Worm (Caenorhabditis elegans) whole organism, L1 larva: ENCODE results near the gene F07C6.2.

Experiments
- blmp-1 ChIP-seq: fragments of 150-350 bp; optimal IDR thresholded peaks from 2 replicates; lab custom pipeline; 2014; ENCODE audit warnings: missing biosample characterization, missing genetic modification characterization
- egl-27 ChIP-seq, 2 experiments: fragments of 150-350 bp in 1 of 2; sonication (generic microtip); optimal IDR thresholded peaks; 3 replicates each; lab custom pipeline; 2017 to 2018; ENCODE audit warnings: missing biosample characterization in 2 of 2, missing genetic modification characterization in 2 of 2, missing genetic modification reagents in 2 of 2
- ets-5 ChIP-seq: fragments of 200-800 bp; sonication (Bioruptor generic); IDR thresholded peaks from 2 replicates; pipeline ENCODE4 v1.3.6; 2022; ENCODE audit warnings: missing genetic modification characterization, missing compliant biosample characterization
- fkh-8 ChIP-seq: sonication (generic microtip); optimal IDR thresholded peaks from 2 replicates; lab custom pipeline; 2016; ENCODE audit warnings: mild to moderate bottlenecking, missing genetic modification characterization, missing compliant biosample characterization
- fos-1 ChIP-seq: fragments of 150-350 bp; optimal IDR thresholded peaks from 2 replicates; lab custom pipeline; 2014; ENCODE audit warnings: missing biosample characterization, missing genetic modification characterization
- jun-1 ChIP-seq: fragments of 150-350 bp; optimal IDR thresholded peaks from 2 replicates; lab custom pipeline; 2014; ENCODE audit warnings: missing biosample characterization, missing genetic modification reagents, missing genetic modification characterization
- lin-13 ChIP-seq: fragments of 150-350 bp; optimal IDR thresholded peaks from 2 replicates; lab custom pipeline; 2014; ENCODE audit warnings: missing biosample characterization, missing genetic modification reagents, missing genetic modification characterization
- nhr-20 ChIP-seq: sonication (generic microtip); optimal IDR thresholded peaks from 2 replicates; lab custom pipeline; 2016; ENCODE audit warnings: mild to moderate bottlenecking, missing genetic modification characterization, missing compliant biosample characterization
- pqm-1 ChIP-seq: sonication (generic microtip); optimal IDR thresholded peaks from 3 replicates; lab custom pipeline; 2017; ENCODE audit warnings: missing biosample characterization, missing genetic modification characterization
- sox-4 ChIP-seq: sonication (generic microtip); optimal IDR thresholded peaks from 2 replicates; lab custom pipeline; 2016; ENCODE audit warnings: missing genetic modification characterization, missing compliant biosample characterization
- swsn-7 ChIP-seq: sonication (generic microtip); optimal IDR thresholded peaks from 2 replicates; lab custom pipeline; 2016; ENCODE audit warnings: missing genetic modification characterization, missing compliant biosample characterization
- tbx-2 ChIP-seq: sonication (generic microtip); optimal IDR thresholded peaks from 2 replicates; lab custom pipeline; 2016; ENCODE audit warnings: missing genetic modification characterization, missing compliant biosample characterization

- TF ChIP-seq tbx-2: no peak
- no peak for TF ChIP-seq ets-5 (GFP tag; lab: Robert Waterston, UW)
- TF ChIP-seq egl-27 (tag; optimal IDR thresholded peaks at IDR 0.05; lab: Kevin White, UChicago): no peak
- no peak for TF ChIP-seq jun-1 (tag; lab: Kevin White, UChicago)
- TF ChIP-seq nhr-20: no peak
- TF ChIP-seq pqm-1 (tag; lab: Kevin White, UChicago): no peak
- no peak for TF ChIP-seq blmp-1 (tag; lab: Kevin White, UChicago)
- TF ChIP-seq lin-13 (GFP tag; lab: Kevin White, UChicago): no peak
- TF ChIP-seq fos-1: no peak
- TF ChIP-seq fkh-8 (tag; lab: Kevin White, UChicago): no peak
- no peak for TF ChIP-seq sox-4
- TF ChIP-seq swsn-7 (tag; lab: Kevin White, UChicago): no peak
Measured at ce11 chrIV:12781804-12782449, 9.0 kb upstream of the F07C6.2 start.
